Worm (Caenorhabditis elegans) whole organism, mixed stage, embryonic: Measurements from ENCODE around the gene bath-5.

Experiments used
- blmp-1 ChIP-seq: fragments of 150-350 bp; optimal IDR thresholded peaks from 2 replicates; lab custom pipeline; 2014; ENCODE audit warnings: missing biosample characterization, missing genetic modification characterization
- ceh-39 ChIP-seq: fragments of 150-350 bp; optimal IDR thresholded peaks from 2 replicates; lab custom pipeline; 2014; ENCODE audit warnings: missing biosample characterization, missing genetic modification characterization
- ceh-43 ChIP-seq: fragments of 200-800 bp; sonication (Bioruptor generic); optimal IDR thresholded peaks from 2 replicates; lab custom pipeline; 2018; ENCODE audit warnings: mild to moderate bottlenecking, missing genetic modification characterization, moderate library complexity, missing compliant biosample characterization
- ham-2 ChIP-seq: fragments of 200-800 bp; sonication (Bioruptor generic); optimal IDR thresholded peaks from 2 replicates; lab custom pipeline; 2018; ENCODE audit warnings: mild to moderate bottlenecking, missing genetic modification characterization, missing compliant biosample characterization
- lin-32 ChIP-seq: fragments of 200-800 bp; sonication (Bioruptor generic); optimal IDR thresholded peaks from 2 replicates; lab custom pipeline; 2018; ENCODE audit warnings: mild to moderate bottlenecking, missing genetic modification characterization, missing compliant biosample characterization
- lsy-2 ChIP-seq: fragments of 150-350 bp; optimal IDR thresholded peaks from 2 replicates; lab custom pipeline; 2014; ENCODE audit warnings: missing biosample characterization, missing genetic modification characterization
- nhr-237 ChIP-seq: fragments of 150-350 bp; optimal IDR thresholded peaks from 2 replicates; lab custom pipeline; 2014; ENCODE audit warnings: missing biosample characterization, missing genetic modification characterization
- nhr-28 ChIP-seq: fragments of 150-350 bp; optimal IDR thresholded peaks from 2 replicates; lab custom pipeline; 2014; ENCODE audit warnings: missing biosample characterization, missing genetic modification characterization
- nhr-76 ChIP-seq: sonication (generic microtip); optimal IDR thresholded peaks from 2 replicates; lab custom pipeline; 2017; ENCODE audit warnings: missing biosample characterization, missing genetic modification characterization
- pha-4 ChIP-seq: fragments of 150-350 bp; optimal IDR thresholded peaks from 2 replicates; lab custom pipeline; 2018; ENCODE audit warnings: missing biosample characterization, missing genetic modification reagents, missing genetic modification characterization
- unc-62 ChIP-seq: fragments of 150-350 bp; optimal IDR thresholded peaks from 2 replicates; lab custom pipeline; 2014; ENCODE audit warnings: missing biosample characterization, missing genetic modification reagents, missing genetic modification characterization
- ztf-11 ChIP-seq: fragments of 150-350 bp; optimal IDR thresholded peaks from 2 replicates; lab custom pipeline; 2014; ENCODE audit warnings: missing biosample characterization, missing genetic modification characterization

- TF ChIP-seq ceh-39, result no peak
- no peak for TF ChIP-seq ceh-43
- no peak for TF ChIP-seq nhr-76 (tag; lab: Kevin White, UChicago)
- no peak for TF ChIP-seq ztf-11 (tag; lab: Kevin White, UChicago)
- no peak for TF ChIP-seq pha-4 (tag; lab: Kevin White, UChicago)
- no peak for TF ChIP-seq nhr-28 (tag; lab: Kevin White, UChicago)
- TF ChIP-seq ham-2 (GFP tag; lab: Kevin White, UChicago), result no peak
- TF ChIP-seq blmp-1 (tag; lab: Kevin White, UChicago), result no peak
- TF ChIP-seq unc-62 (GFP tag; lab: Kevin White, UChicago), result no peak
- no peak for TF ChIP-seq lin-32 (GFP tag; lab: Kevin White, UChicago)
- TF ChIP-seq lsy-2, result no peak
- no peak for TF ChIP-seq nhr-237 (tag; lab: Kevin White, UChicago)
Observed at ce11 chrII:1995744-1996143, 36.0 kb downstream of the bath-5 start.
